Fruit fly (Drosophila melanogaster) whole organism, embryonic: Measurements from ENCODE around the gene CG33654.

Experiments used
- Ada2b ChIP-seq: fragments of 200-800 bp; sonication (Bioruptor generic); IDR thresholded peaks from 2 replicates; pipeline ENCODE4 v1.3.6; 2022; ENCODE audit warnings: missing biosample characterization, missing genetic modification characterization
- Antp ChIP-seq: fragments of 200-800 bp; sonication (Bioruptor generic); optimal IDR thresholded peaks from 3 replicates; lab custom pipeline; 2016; ENCODE audit warnings: missing biosample characterization, missing genetic modification characterization
- Asciz ChIP-seq: fragments of 200-800 bp; sonication (Bioruptor generic); optimal IDR thresholded peaks from 2 replicates; lab custom pipeline; 2017; ENCODE audit warnings: missing biosample characterization, mild to moderate bottlenecking, missing genetic modification characterization, missing genetic modification reagents
- CG10431 ChIP-seq: fragments of 200-800 bp; sonication (Bioruptor generic); optimal IDR thresholded peaks from 3 replicates; lab custom pipeline; 2018; ENCODE audit warnings: missing biosample characterization, mild to moderate bottlenecking, missing genetic modification characterization
- CG14050 ChIP-seq: fragments of 200-800 bp; sonication (Bioruptor generic); IDR thresholded peaks from 3 replicates; pipeline ENCODE4 v1.3.6; 2022; ENCODE audit warnings: missing biosample characterization, missing genetic modification characterization
- CG15514 ChIP-seq: fragments of 200-800 bp; sonication (Bioruptor generic); optimal IDR thresholded peaks from 3 replicates; lab custom pipeline; 2017; ENCODE audit warnings: missing biosample characterization, missing genetic modification characterization, mild to moderate bottlenecking, moderate library complexity, missing genetic modification reagents
- CG16813 ChIP-seq: fragments of 200-800 bp; sonication (Bioruptor generic); IDR thresholded peaks from 3 replicates; pipeline ENCODE4 v1.3.6; 2022; ENCODE audit warnings: missing biosample characterization, missing genetic modification characterization; ENCODE audit not compliant: partially characterized antibody
- CG18476 ChIP-seq: fragments of 200-800 bp; sonication (Bioruptor generic); optimal IDR thresholded peaks from 2 replicates; lab custom pipeline; 2016; ENCODE audit warnings: missing biosample characterization, mild to moderate bottlenecking, missing genetic modification characterization
- CG32772 ChIP-seq: fragments of 200-800 bp; sonication (Bioruptor generic); IDR thresholded peaks from 2 replicates; pipeline ENCODE4 v1.3.6; 2022; ENCODE audit warnings: missing biosample characterization, missing genetic modification characterization
- CG7357 ChIP-seq: fragments of 200-800 bp; sonication (Bioruptor generic); IDR thresholded peaks from 3 replicates; pipeline ENCODE4 v1.3.6; 2022; ENCODE audit warnings: missing biosample characterization, missing genetic modification characterization
- CG7786 ChIP-seq: fragments of 200-800 bp; sonication (Bioruptor generic); optimal IDR thresholded peaks from 2 replicates; lab custom pipeline; 2016; ENCODE audit warnings: missing biosample characterization, missing genetic modification characterization
- CG8089 ChIP-seq: fragments of 200-800 bp; sonication (Bioruptor generic); optimal IDR thresholded peaks from 3 replicates; lab custom pipeline; 2016; ENCODE audit warnings: missing biosample characterization, missing genetic modification characterization
- CG8281 ChIP-seq: fragments of 200-800 bp; sonication (Bioruptor generic); optimal IDR thresholded peaks from 2 replicates; lab custom pipeline; 2018; ENCODE audit warnings: missing biosample characterization, mild to moderate bottlenecking, missing genetic modification characterization, moderate library complexity
- CG8359 ChIP-seq: fragments of 200-800 bp; sonication (Bioruptor generic); optimal IDR thresholded peaks from 2 replicates; lab custom pipeline; 2017; ENCODE audit warnings: missing biosample characterization, mild to moderate bottlenecking, missing genetic modification characterization, borderline replicate concordance
- CG9437 ChIP-seq: fragments of 200-800 bp; sonication (Bioruptor generic); optimal IDR thresholded peaks from 2 replicates; lab custom pipeline; 2018; ENCODE audit warnings: missing biosample characterization, mild to moderate bottlenecking, missing genetic modification characterization
- Dbx ChIP-seq: fragments of 200-800 bp; sonication (Bioruptor generic); IDR thresholded peaks from 3 replicates; pipeline ENCODE4 v1.3.6; 2022; ENCODE audit warnings: missing biosample characterization, missing genetic modification characterization
- Ets65A ChIP-seq: fragments of 200-800 bp; sonication (Bioruptor generic); peaks from one replicate; lab custom pipeline; 2016; ENCODE audit warnings: missing biosample characterization, missing genetic modification characterization
- Hand ChIP-seq: fragments of 200-800 bp; sonication (Bioruptor generic); optimal IDR thresholded peaks from 2 replicates; lab custom pipeline; 2017; ENCODE audit warnings: mild to moderate bottlenecking, missing biosample characterization, missing genetic modification reagents, missing genetic modification characterization
- Med ChIP-seq: fragments of 200-800 bp; sonication (Bioruptor generic); peaks from one replicate; lab custom pipeline; 2016; ENCODE audit warnings: missing biosample characterization, missing genetic modification characterization, mild to moderate bottlenecking, inconsistent platforms, moderate library complexity
- NK7.1 ChIP-seq: fragments of 200-800 bp; sonication (Bioruptor generic); optimal IDR thresholded peaks from 3 replicates; lab custom pipeline; 2016; ENCODE audit warnings: missing biosample characterization, missing genetic modification characterization
- Ptx1 ChIP-seq: fragments of 200-800 bp; sonication (Bioruptor generic); IDR thresholded peaks from 2 replicates; pipeline ENCODE4 v1.3.6; 2022; ENCODE audit warnings: missing biosample characterization, missing genetic modification characterization
- Rfx ChIP-seq: fragments of 200-800 bp; sonication (Bioruptor generic); IDR thresholded peaks from 2 replicates; pipeline ENCODE4 v1.3.6; 2022; ENCODE audit warnings: missing biosample characterization, missing genetic modification characterization
- Six4 ChIP-seq: fragments of 200-800 bp; sonication (Bioruptor generic); optimal IDR thresholded peaks from 2 replicates; lab custom pipeline; 2016; ENCODE audit warnings: missing biosample characterization, missing genetic modification characterization
- Spps ChIP-seq: fragments of 200-800 bp; sonication (Bioruptor generic); optimal IDR thresholded peaks from 2 replicates; lab custom pipeline; 2018; ENCODE audit warnings: missing biosample characterization, mild to moderate bottlenecking, missing genetic modification characterization
- Sry-β ChIP-seq: fragments of 200-800 bp; sonication (Bioruptor generic); optimal IDR thresholded peaks from 2 replicates; lab custom pipeline; 2018; ENCODE audit warnings: missing biosample characterization, mild to moderate bottlenecking, missing genetic modification characterization, moderate library complexity
- Sry-δ ChIP-seq: fragments of 200-800 bp; sonication (Bioruptor generic); optimal IDR thresholded peaks from 2 replicates; lab custom pipeline; 2016; ENCODE audit warnings: missing biosample characterization, missing genetic modification characterization
- abd-A ChIP-seq: fragments of 200-800 bp; sonication (Bioruptor generic); optimal IDR thresholded peaks from 3 replicates; lab custom pipeline; 2019; ENCODE audit warnings: missing biosample characterization, mild to moderate bottlenecking, missing genetic modification characterization, moderate library complexity
- ac ChIP-seq: fragments of 200-800 bp; sonication (Bioruptor generic); optimal IDR thresholded peaks from 3 replicates; lab custom pipeline; 2017; ENCODE audit warnings: missing biosample characterization, mild to moderate bottlenecking, missing genetic modification characterization
- ase ChIP-seq: fragments of 200-800 bp; sonication (Bioruptor generic); IDR thresholded peaks from 3 replicates; pipeline ENCODE4 v1.3.6; 2022; ENCODE audit warnings: missing biosample characterization, missing genetic modification characterization
- ewg ChIP-seq: fragments of 200-800 bp; sonication (Bioruptor generic); optimal IDR thresholded peaks from 3 replicates; lab custom pipeline; 2017; ENCODE audit warnings: mild to moderate bottlenecking, missing biosample characterization, missing genetic modification reagents, missing genetic modification characterization
- fd102C ChIP-seq: fragments of 200-800 bp; sonication (Bioruptor generic); optimal IDR thresholded peaks from 2 replicates; lab custom pipeline; 2018; ENCODE audit warnings: missing biosample characterization, mild to moderate bottlenecking, missing genetic modification characterization, moderate library complexity
- ham ChIP-seq: fragments of 200-800 bp; sonication (Bioruptor generic); IDR thresholded peaks from 2 replicates; pipeline ENCODE4 v1.3.6; 2022; ENCODE audit warnings: missing biosample characterization, missing genetic modification characterization
- hbn ChIP-seq: fragments of 200-800 bp; sonication (Bioruptor generic); IDR thresholded peaks from 2 replicates; pipeline ENCODE4 v1.3.6; 2022; ENCODE audit warnings: missing biosample characterization, missing genetic modification characterization; ENCODE audit not compliant: partially characterized antibody
- ken ChIP-seq: fragments of 200-800 bp; sonication (Bioruptor generic); IDR thresholded peaks from 3 replicates; pipeline ENCODE4 v1.3.6; 2022; ENCODE audit warnings: missing biosample characterization, missing genetic modification characterization
- lola ChIP-seq, 3 experiments: fragments of >200 bp in 2 of 3; fragments of 200-800 bp in 1 of 3; sonication (Bioruptor generic) in 1 of 3; optimal IDR thresholded peaks; 2 replicates each; lab custom pipeline; 2017 to 2019; ENCODE audit warnings: missing biosample characterization in 3 of 3, missing genetic modification characterization in 3 of 3, mild to moderate bottlenecking in 1 of 3, moderate library complexity in 1 of 3
- pan ChIP-seq, 4 experiments: fragments of >200 bp in 3 of 4; fragments of 200-800 bp in 1 of 4; sonication (Bioruptor generic) in 1 of 4; optimal IDR thresholded peaks in 3 of 4; IDR thresholded peaks in 1 of 4; 2 replicates each; pipeline versions ENCODE4 v1.3.6 to Lab custom; 2017 to 2022; ENCODE audit warnings: missing biosample characterization in 2 of 4, missing genetic modification characterization in 2 of 4, mixed read lengths in 1 of 4
- psq ChIP-seq: fragments of 200-800 bp; sonication (Bioruptor generic); optimal IDR thresholded peaks from 2 replicates; lab custom pipeline; 2017; ENCODE audit warnings: missing biosample characterization, missing genetic modification characterization
- tgo ChIP-seq: fragments of 200-800 bp; sonication (Bioruptor generic); IDR thresholded peaks from 3 replicates; pipeline ENCODE4 v1.3.6; 2022; ENCODE audit warnings: missing biosample characterization, missing genetic modification characterization
- tio ChIP-seq: fragments of 200-800 bp; sonication (Bioruptor generic); optimal IDR thresholded peaks from 2 replicates; lab custom pipeline; 2017; ENCODE audit warnings: missing biosample characterization, missing genetic modification characterization, inconsistent platforms
- tup ChIP-seq: fragments of 200-800 bp; sonication (Bioruptor generic); optimal IDR thresholded peaks from 2 replicates; lab custom pipeline; 2016; ENCODE audit warnings: missing biosample characterization, mild to moderate bottlenecking, missing genetic modification characterization, moderate library complexity
- tx ChIP-seq: fragments of 200-800 bp; sonication (Bioruptor generic); optimal IDR thresholded peaks from 2 replicates; lab custom pipeline; 2016; ENCODE audit warnings: missing biosample characterization, missing genetic modification characterization
- yki ChIP-seq: fragments of >200 bp; optimal IDR thresholded peaks from 3 replicates; lab custom pipeline; 2018
- zfh1 ChIP-seq: fragments of 200-800 bp; sonication (Bioruptor generic); IDR thresholded peaks from 3 replicates; pipeline ENCODE4 v1.3.6; 2022; ENCODE audit warnings: missing biosample characterization, missing genetic modification characterization

The CG33654 gene

dm6 chr3R:9563240-9563992 lies 19.6 kb downstream of the CG33654 start, which contains the start of the genes CG9393 and Vps45 (continued):
- TF ChIP-seq Six4 (peak; percentile 31), Rfx (GFP tag; lab: Robert Waterston, UW) (peak; percentile 64)
- TF ChIP-seq, all 482 proteins: peak for 269

dm6 chr3R:9561121-9561520 lies 21.9 kb downstream of the CG33654 start:
- TF ChIP-seq Ada2b (GFP tag; lab: Robert Waterston, UW) (0 out of 2 replicates have a peak, but pooled peaks have one; percentile 2), psq (GFP tag; lab: Kevin White, UChicago) (no peak), abd-A (no peak), CG16813 (GFP tag; lab: Robert Waterston, UW) (0 out of 3 replicates have a peak, but pooled peaks have one; percentile 33), fd102C (GFP tag; lab: Kevin White, UChicago) (no peak), Ets65A (GFP tag; lab: Kevin White, UChicago) (peak; percentile 53), Ptx1 (GFP tag; lab: Robert Waterston, UW) (no peak), Med (peak; percentile 54)
- TF ChIP-seq, all 482 proteins: peak for 4

- peak; percentile 65; the same call in 2 of the 3 replicates for TF ChIP-seq ken (GFP tag; lab: Robert Waterston, UW)
- TF ChIP-seq CG8281 (tag; lab: Kevin White, UChicago), result no peak
- TF ChIP-seq tup, result peak; percentile 58
- TF ChIP-seq CG8089 (GFP tag; lab: Kevin White, UChicago), result peak; percentile 32
- TF ChIP-seq ac (GFP tag; lab: Kevin White, UChicago), result no peak
- TF ChIP-seq zfh1 (GFP tag; lab: Robert Waterston, UW), result peak; percentile 49; the same call in 2 of the 3 replicates
- TF ChIP-seq pan (optimal IDR thresholded peaks at IDR 0.05; lab: Kevin White, UChicago), result no peak
- TF ChIP-seq pan (GFP tag; optimal IDR thresholded peaks at IDR 0.05 in 1 of 2, IDR thresholded peaks at IDR 0.05 in 1 of 2), result peak in 1 of 2 experiments; percentile 56
- TF ChIP-seq hbn, result peak; percentile 49
- peak; percentile 60 for TF ChIP-seq CG7786 (GFP tag; lab: Kevin White, UChicago)
- peak; percentile 62 for TF ChIP-seq CG18476
- peak; percentile 65 for TF ChIP-seq tgo (GFP tag; lab: Robert Waterston, UW)
- peak; percentile 63 for TF ChIP-seq Antp (GFP tag; lab: Kevin White, UChicago)
- TF ChIP-seq Hand (GFP tag; lab: Kevin White, UChicago), result no peak
- no peak for TF ChIP-seq ham (GFP tag; lab: Robert Waterston, UW)
- TF ChIP-seq yki (lab: Kevin White, UChicago), result no peak
- peak; percentile 95 for TF ChIP-seq Ets65A (GFP tag; lab: Kevin White, UChicago)
- TF ChIP-seq Rfx (GFP tag; lab: Robert Waterston, UW), result peak; percentile 76
- TF ChIP-seq ase (GFP tag; lab: Robert Waterston, UW), result 0 out of 3 replicates have a peak, but pooled peaks have one; percentile 7
- TF ChIP-seq Asciz (GFP tag; lab: Kevin White, UChicago), result no peak
- peak; percentile 65 for TF ChIP-seq Sry-δ (GFP tag; lab: Kevin White, UChicago)
- peak; percentile 58 for TF ChIP-seq ewg (GFP tag; lab: Kevin White, UChicago)
- no peak for TF ChIP-seq CG14050
- TF ChIP-seq Sry-β (GFP tag; lab: Kevin White, UChicago), result peak; percentile 76
- no peak for TF ChIP-seq NK7.1 (GFP tag; lab: Kevin White, UChicago)
- peak; percentile 64 for TF ChIP-seq CG32772 (GFP tag; lab: Robert Waterston, UW)
- TF ChIP-seq CG10431 (GFP tag; lab: Kevin White, UChicago), result peak; percentile 3
- peak; percentile 12; the same call in 1 of the 3 replicates for TF ChIP-seq Dbx (GFP tag; lab: Robert Waterston, UW)
- TF ChIP-seq CG9437 (GFP tag; lab: Kevin White, UChicago), result peak; percentile 62
- TF ChIP-seq tio (GFP tag; lab: Kevin White, UChicago), result no peak
- TF ChIP-seq CG8359, result peak; percentile 35
- TF ChIP-seq CG7357 (GFP tag; lab: Robert Waterston, UW), result peak; percentile 29; the same call in 1 of the 3 replicates
- peak; percentile 66 for TF ChIP-seq CG15514 (GFP tag; lab: Kevin White, UChicago)
- TF ChIP-seq tx, result peak; percentile 58
- TF ChIP-seq Spps (tag; lab: Kevin White, UChicago), result no peak
- peak in 1 of 3 experiments; percentile 62 for TF ChIP-seq lola (GFP tag; optimal IDR thresholded peaks at IDR 0.05; lab: Kevin White, UChicago)
Measured at dm6 chr3R:9559413-9560014, 23.5 kb downstream of the CG33654 start, which contains the start of the genes AP-1mu and MBD-like. AP-1mu (minus strand) TSS chr3R:9559525. MBD-like (plus strand) TSS chr3R:9559760.
